Fruit fly (Drosophila melanogaster): Measurements from ENCODE around the gene CG31122.

- TF ChIP-seq Ets96B (tag; optimal IDR thresholded peaks at IDR 0.05) = peak; percentile 20
- TF ChIP-seq Hr39 (GFP tag; optimal IDR thresholded peaks at IDR 0.05) = no peak
- no peak for TF ChIP-seq topi (GFP tag; optimal IDR thresholded peaks at IDR 0.05)
- peak; percentile 36 for TF ChIP-seq CG32006 (GFP tag; optimal IDR thresholded peaks at IDR 0.05)
- no peak for TF ChIP-seq CG34406 (GFP tag; optimal IDR thresholded peaks at IDR 0.05)
- TF ChIP-seq CG6854 (GFP tag; optimal IDR thresholded peaks at IDR 0.05) = no peak
- TF ChIP-seq net (GFP tag; optimal IDR thresholded peaks at IDR 0.05) = no peak
- TF ChIP-seq acj6 (GFP tag; optimal IDR thresholded peaks at IDR 0.05) = peak; percentile 32
- no peak for TF ChIP-seq dsx (GFP tag; optimal IDR thresholded peaks at IDR 0.05; ENCODE audit: poor library complexity, severe bottlenecking)
- TF ChIP-seq Sox102F (GFP tag; optimal IDR thresholded peaks at IDR 0.05) = no peak
- no peak for TF ChIP-seq Blimp-1 (GFP tag; optimal IDR thresholded peaks at IDR 0.05)
Observed at dm6 chr3R:18458912-18459311, 46.2 kb upstream of the CG31122 start.

Measured in whole organism, prepupa.